Worm (Caenorhabditis elegans) whole organism, L4 larva: ENCODE data around the gene Y10G11A.1.
"Not testable (repeated sequence)": the region's sequence is repeated elsewhere in the genome, so short reads cannot be mapped to it uniquely, and the experiment has no call there.

ENCODE experiments used
- F49E8.2 ChIP-seq: sonication (generic microtip); optimal IDR thresholded peaks from 2 replicates; lab custom pipeline; 2016; ENCODE audit warnings: missing compliant biosample characterization, mild to moderate bottlenecking, missing genetic modification characterization, borderline replicate concordance
- ama-1 ChIP-seq: fragments of 150-350 bp; optimal IDR thresholded peaks from 2 replicates; lab custom pipeline; 2014; ENCODE audit warnings: inconsistent platforms, mixed read lengths
- ceh-82 ChIP-seq: sonication (generic microtip); optimal IDR thresholded peaks from 2 replicates; lab custom pipeline; 2017; ENCODE audit warnings: missing biosample characterization, missing genetic modification characterization
- daf-16 ChIP-seq, 3 experiments: sonication (generic microtip); optimal IDR thresholded peaks; 2 replicates each; lab custom pipeline; 2016 to 2017; ENCODE audit warnings: missing genetic modification characterization in 3 of 3, missing genetic modification reagents in 3 of 3, mild to moderate bottlenecking in 2 of 3, missing compliant biosample characterization in 2 of 3, missing biosample characterization in 1 of 3, moderate library complexity in 1 of 3
- daf-19 ChIP-seq: fragments of 200-800 bp; sonication (Bioruptor generic); conservative IDR thresholded peaks from 2 replicates; pipeline ENCODE4 v1.3.6; 2022; ENCODE audit warnings: missing genetic modification characterization, missing compliant biosample characterization
- lsy-2 ChIP-seq, 2 experiments: fragments of 150-350 bp in 1 of 2; sonication (generic microtip) in 1 of 2; optimal IDR thresholded peaks; 2 replicates each; lab custom pipeline; 2014 to 2017; ENCODE audit warnings: missing biosample characterization in 2 of 2, missing genetic modification characterization in 2 of 2
- mep-1 ChIP-seq: fragments of 150-350 bp; sonication (generic microtip); optimal IDR thresholded peaks from 3 replicates; lab custom pipeline; 2014; ENCODE audit warnings: missing biosample characterization, missing genetic modification characterization
- nhr-111 ChIP-seq: fragments of 200-800 bp; sonication (Bioruptor generic); optimal IDR thresholded peaks from 2 replicates; lab custom pipeline; 2018; ENCODE audit warnings: mild to moderate bottlenecking, missing genetic modification characterization, missing compliant biosample characterization
- nhr-42 ChIP-seq: fragments of 200-800 bp; sonication (Bioruptor generic); IDR thresholded peaks from 2 replicates; pipeline ENCODE4 v1.3.6; 2022; ENCODE audit warnings: missing genetic modification characterization, missing compliant biosample characterization
- nhr-76 ChIP-seq: fragments of 150-350 bp; optimal IDR thresholded peaks from 2 replicates; lab custom pipeline; 2014; ENCODE audit warnings: missing biosample characterization, missing genetic modification characterization
- spr-1 ChIP-seq: sonication (generic microtip); optimal IDR thresholded peaks from 2 replicates; lab custom pipeline; 2016; ENCODE audit warnings: mild to moderate bottlenecking, missing genetic modification characterization, missing compliant biosample characterization

DNA sequence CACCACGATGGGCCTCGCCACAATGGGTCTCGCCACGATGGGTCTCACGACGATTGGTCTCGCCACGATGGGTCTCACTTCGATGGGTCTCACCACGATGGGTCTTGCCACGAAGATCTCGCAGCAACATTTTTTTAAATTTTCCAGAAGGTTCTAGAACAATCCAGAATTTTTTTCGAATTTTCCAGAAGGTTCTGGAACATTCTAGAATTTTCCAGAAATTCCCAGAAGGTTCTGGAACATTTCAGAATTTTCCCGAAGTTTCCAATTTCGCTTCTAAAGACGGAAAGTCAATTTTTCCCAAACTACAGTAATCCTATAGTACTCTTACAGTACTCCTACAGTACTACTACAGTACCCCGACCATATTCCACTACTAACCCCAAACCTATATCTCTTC is 34.5 kb downstream of the Y10G11A.1 start:
- not testable (repeated sequence) for TF ChIP-seq mep-1 (tag; lab: Kevin White, UChicago); nhr-42; F49E8.2 (tag; lab: Kevin White, UChicago); spr-1; nhr-111 (GFP tag; lab: Kevin White, UChicago); daf-16 (GFP tag; optimal IDR thresholded peaks at IDR 0.05; lab: Kevin White, UChicago); daf-16 (tag; optimal IDR thresholded peaks at IDR 0.05; lab: Kevin White, UChicago); daf-19 (GFP tag; lab: Robert Waterston, UW); lsy-2 (tag; optimal IDR thresholded peaks at IDR 0.05; lab: Kevin White, UChicago); ama-1; nhr-76 (tag; lab: Kevin White, UChicago); ceh-82 (tag; lab: Kevin White, UChicago)
